Worm (Caenorhabditis elegans): ENCODE results near the gene msp-58.

- TF ChIP-seq T22C8.4 (GFP tag; IDR thresholded peaks at IDR 0.05), result no peak
- TF ChIP-seq ztf-23 (GFP tag; IDR thresholded peaks at IDR 0.05), result no peak
- no peak for TF ChIP-seq flt-1 (GFP tag; IDR thresholded peaks at IDR 0.05)
- no peak for TF ChIP-seq tab-1 (GFP tag; IDR thresholded peaks at IDR 0.05)
- TF ChIP-seq ref-1 (GFP tag; conservative IDR thresholded peaks at IDR 0.05), result no peak
- no peak for TF ChIP-seq med-1 (GFP tag; optimal IDR thresholded peaks at IDR 0.05; ENCODE audit: insufficient read depth)
Measured at ce11 chrIV:5353364-5353763, 45.0 kb downstream of the msp-58 start, which contains the start of gene Y4C6B.7.

Measured in whole organism, midembryonic.